Worm (Caenorhabditis elegans) whole organism, L4 larva: ENCODE measurements around the gene K09H11.9.

Experiments
- F10B5.3 ChIP-seq: sonication (generic microtip); optimal IDR thresholded peaks from 2 replicates; lab custom pipeline; 2016; ENCODE audit warnings: mild to moderate bottlenecking, missing genetic modification characterization, missing compliant biosample characterization
- F37D6.2 ChIP-seq: sonication (generic microtip); optimal IDR thresholded peaks from 2 replicates; lab custom pipeline; 2016; ENCODE audit warnings: mild to moderate bottlenecking, missing genetic modification characterization, missing compliant biosample characterization
- Y105C5A.15 ChIP-seq: fragments of 200-800 bp; sonication (Bioruptor generic); IDR thresholded peaks from 2 replicates; pipeline ENCODE4 v1.3.6; 2022; ENCODE audit warnings: missing genetic modification characterization, missing compliant biosample characterization
- Y48G9A.11 ChIP-seq: fragments of 200-800 bp; sonication (Bioruptor generic); IDR thresholded peaks from 2 replicates; pipeline ENCODE4 v1.3.6; 2022; ENCODE audit warnings: missing genetic modification reagents, missing genetic modification characterization, missing compliant biosample characterization
- Y5F2A.4 ChIP-seq: fragments of 200-800 bp; sonication (Bioruptor generic); optimal IDR thresholded peaks from 2 replicates; lab custom pipeline; 2018; ENCODE audit warnings: mild to moderate bottlenecking, missing genetic modification characterization, missing compliant biosample characterization
- ZK337.2 ChIP-seq: fragments of 200-800 bp; sonication (Bioruptor generic); IDR thresholded peaks from 2 replicates; pipeline ENCODE4 v1.3.6; 2022; ENCODE audit warnings: missing genetic modification reagents, missing genetic modification characterization, missing compliant biosample characterization
- aha-1 ChIP-seq: fragments of 150-350 bp; peaks from one replicate; lab custom pipeline; 2014; ENCODE audit warnings: missing biosample characterization, missing genetic modification characterization
- ama-1 ChIP-seq: fragments of 150-350 bp; optimal IDR thresholded peaks from 2 replicates; lab custom pipeline; 2014; ENCODE audit warnings: inconsistent platforms, mixed read lengths
- ceh-20 ChIP-seq: fragments of 200-800 bp; sonication (Bioruptor generic); IDR thresholded peaks from 2 replicates; pipeline ENCODE4 v1.3.6; 2022; ENCODE audit warnings: missing genetic modification reagents, missing genetic modification characterization, missing compliant biosample characterization
- daf-16 ChIP-seq, 3 experiments: sonication (generic microtip); optimal IDR thresholded peaks; 2 replicates each; lab custom pipeline; 2016 to 2017; ENCODE audit warnings: missing genetic modification characterization in 3 of 3, missing genetic modification reagents in 3 of 3, mild to moderate bottlenecking in 2 of 3, missing compliant biosample characterization in 2 of 3, missing biosample characterization in 1 of 3, moderate library complexity in 1 of 3
- daf-8 ChIP-seq: fragments of 200-800 bp; sonication (Bioruptor generic); IDR thresholded peaks from 2 replicates; pipeline ENCODE4 v1.3.6; 2022; ENCODE audit warnings: missing genetic modification characterization, missing compliant biosample characterization
- dmd-6 ChIP-seq: fragments of 200-800 bp; sonication (Bioruptor generic); IDR thresholded peaks from 2 replicates; pipeline ENCODE4 v1.3.6; 2022; ENCODE audit warnings: missing genetic modification reagents, missing genetic modification characterization, missing compliant biosample characterization
- dmd-9 ChIP-seq: fragments of 200-800 bp; sonication (Bioruptor generic); IDR thresholded peaks from 2 replicates; pipeline ENCODE4 v1.3.6; 2022; ENCODE audit warnings: missing genetic modification reagents, missing genetic modification characterization, missing compliant biosample characterization
- dpl-1 ChIP-seq: fragments of 150-350 bp; optimal IDR thresholded peaks from 2 replicates; lab custom pipeline; 2014; ENCODE audit warnings: missing biosample characterization, missing genetic modification reagents, missing genetic modification characterization
- egl-27 ChIP-seq: sonication (generic microtip); optimal IDR thresholded peaks from 3 replicates; lab custom pipeline; 2017; ENCODE audit warnings: missing biosample characterization, missing genetic modification reagents, missing genetic modification characterization
- fos-1 ChIP-seq: fragments of 150-350 bp; optimal IDR thresholded peaks from 2 replicates; lab custom pipeline; 2014; ENCODE audit warnings: missing biosample characterization, missing genetic modification characterization
- hlh-11 ChIP-seq: fragments of 200-800 bp; sonication (Bioruptor generic); optimal IDR thresholded peaks from 2 replicates; lab custom pipeline; 2018; ENCODE audit warnings: mild to moderate bottlenecking, missing genetic modification characterization, missing compliant biosample characterization
- hlh-30 ChIP-seq: sonication (generic microtip); optimal IDR thresholded peaks from 2 replicates; lab custom pipeline; 2017; ENCODE audit warnings: antibody characterized with exemption, mild to moderate bottlenecking, missing genetic modification characterization, missing compliant biosample characterization; ENCODE audit not compliant: insufficient read depth
- hmg-1.1 ChIP-seq: fragments of 200-800 bp; sonication (Bioruptor generic); IDR thresholded peaks from 2 replicates; pipeline ENCODE4 v1.3.6; 2022; ENCODE audit warnings: missing genetic modification reagents, missing genetic modification characterization, missing compliant biosample characterization
- madf-5 ChIP-seq, 2 experiments: fragments of 200-800 bp; sonication (Bioruptor generic); IDR thresholded peaks; 2 replicates each; pipeline ENCODE4 v1.3.6; 2022; ENCODE audit warnings: missing compliant biosample characterization in 2 of 2, missing genetic modification characterization in 2 of 2
- madf-9 ChIP-seq: fragments of 200-800 bp; sonication (Bioruptor generic); conservative IDR thresholded peaks from 2 replicates; pipeline ENCODE4 v1.3.6; 2022; ENCODE audit warnings: missing genetic modification reagents, missing genetic modification characterization, missing compliant biosample characterization
- mdl-1 ChIP-seq, 2 experiments: fragments of 150-350 bp in 1 of 2; sonication (generic microtip) in 1 of 2; optimal IDR thresholded peaks; 2 replicates each; lab custom pipeline; 2014 to 2017; ENCODE audit warnings: missing biosample characterization in 2 of 2, missing genetic modification characterization in 2 of 2
- mep-1 ChIP-seq: fragments of 150-350 bp; sonication (generic microtip); optimal IDR thresholded peaks from 3 replicates; lab custom pipeline; 2014; ENCODE audit warnings: missing biosample characterization, missing genetic modification characterization
- mxl-3 ChIP-seq: fragments of 200-800 bp; sonication (Bioruptor generic); optimal IDR thresholded peaks from 2 replicates; lab custom pipeline; 2018; ENCODE audit warnings: mild to moderate bottlenecking, missing genetic modification characterization, missing compliant biosample characterization
- nhr-25 ChIP-seq: sonication (generic microtip); optimal IDR thresholded peaks from 2 replicates; lab custom pipeline; 2017; ENCODE audit warnings: missing genetic modification characterization, mild to moderate bottlenecking, missing compliant biosample characterization, antibody characterized with exemption, moderate library complexity, borderline replicate concordance; ENCODE audit not compliant: insufficient read depth
- nhr-28 ChIP-seq: fragments of 150-350 bp; optimal IDR thresholded peaks from 2 replicates; lab custom pipeline; 2014; ENCODE audit warnings: missing biosample characterization, missing genetic modification characterization
- nhr-6 ChIP-seq: fragments of 150-350 bp; optimal IDR thresholded peaks from 2 replicates; lab custom pipeline; 2014; ENCODE audit warnings: missing biosample characterization, missing genetic modification characterization
- php-3 ChIP-seq: fragments of 200-800 bp; sonication (Bioruptor generic); IDR thresholded peaks from 2 replicates; pipeline ENCODE4 v1.3.6; 2022; ENCODE audit warnings: missing genetic modification reagents, missing genetic modification characterization, missing compliant biosample characterization
- pqm-1 ChIP-seq: sonication (generic microtip); optimal IDR thresholded peaks from 2 replicates; lab custom pipeline; 2017; ENCODE audit warnings: missing biosample characterization, missing genetic modification characterization
- rbr-2 ChIP-seq: sonication (generic microtip); optimal IDR thresholded peaks from 2 replicates; lab custom pipeline; 2016; ENCODE audit warnings: missing genotype, missing genetic modification characterization, missing compliant biosample characterization
- spr-1 ChIP-seq: sonication (generic microtip); optimal IDR thresholded peaks from 2 replicates; lab custom pipeline; 2016; ENCODE audit warnings: mild to moderate bottlenecking, missing genetic modification characterization, missing compliant biosample characterization
- spr-3 ChIP-seq: fragments of 200-800 bp; sonication (Bioruptor generic); optimal IDR thresholded peaks from 2 replicates; lab custom pipeline; 2018; ENCODE audit warnings: mild to moderate bottlenecking, missing genetic modification characterization, missing compliant biosample characterization
- tag-97 ChIP-seq: fragments of 200-800 bp; sonication (Bioruptor generic); IDR thresholded peaks from 2 replicates; pipeline ENCODE4 v1.3.6; 2022; ENCODE audit warnings: missing genetic modification characterization, missing compliant biosample characterization
- unc-39 ChIP-seq: sonication (generic microtip); optimal IDR thresholded peaks from 2 replicates; lab custom pipeline; 2017; ENCODE audit warnings: missing biosample characterization, missing genetic modification characterization
- vab-7 ChIP-seq: fragments of 200-800 bp; sonication (Bioruptor generic); IDR thresholded peaks from 2 replicates; pipeline ENCODE4 v1.3.6; 2022; ENCODE audit warnings: missing genetic modification reagents, missing genetic modification characterization, missing compliant biosample characterization
- zfp-3 ChIP-seq: fragments of 200-800 bp; sonication (Bioruptor generic); conservative IDR thresholded peaks from 2 replicates; pipeline ENCODE4 v1.3.6; 2022; ENCODE audit warnings: missing genetic modification reagents, missing genetic modification characterization, missing compliant biosample characterization

K09H11.9 gene

ce11 chrV:5701106-5701505 is 15.3 kb downstream of the K09H11.9 start:
- TF ChIP-seq php-3 (GFP tag; lab: Robert Waterston, UW) (no peak), hlh-11 (tag; lab: Kevin White, UChicago) (peak; percentile 68), nhr-25 (tag; lab: Kevin White, UChicago) (peak; percentile 38), fos-1 (tag; lab: Kevin White, UChicago) (no peak), spr-1 (tag; lab: Kevin White, UChicago) (no peak), aha-1 (tag; lab: Kevin White, UChicago) (peak; percentile 89), daf-8 (no peak), zfp-3 (GFP tag; lab: Robert Waterston, UW) (no peak), mxl-3 (GFP tag; lab: Kevin White, UChicago) (peak; percentile 39), ama-1 (peak; percentile 73), madf-5 (GFP tag; IDR thresholded peaks at IDR 0.05; lab: Robert Waterston, UW) (no peak), nhr-28 (tag; lab: Kevin White, UChicago) (peak; percentile 52)

ce11 chrV:5699835-5700441 is 16.5 kb downstream of the K09H11.9 start, which contains the start of gene clec-1:
TSS of gene clec-1 (plus strand) at chrV:5700154.
- TF ChIP-seq mdl-1 (tag; optimal IDR thresholded peaks at IDR 0.05; lab: Kevin White, UChicago) (peak in 1 of 2 experiments; percentile 22), hmg-1.1 (GFP tag; lab: Robert Waterston, UW) (no peak), rbr-2 (no peak), Y105C5A.15 (GFP tag; lab: Robert Waterston, UW) (no peak), nhr-28 (tag; lab: Kevin White, UChicago) (peak; percentile 23), spr-3 (no peak), dmd-6 (no peak), mxl-3 (GFP tag; lab: Kevin White, UChicago) (peak; percentile 34), F10B5.3 (tag; lab: Kevin White, UChicago) (no peak), egl-27 (tag; lab: Kevin White, UChicago) (no peak), ama-1 (peak; percentile 52), unc-39 (tag; lab: Kevin White, UChicago) (no peak), hlh-11 (tag; lab: Kevin White, UChicago) (peak; percentile 12)

- no peak for TF ChIP-seq dpl-1 (GFP tag; lab: Kevin White, UChicago)
- peak; percentile 18 for TF ChIP-seq hlh-11 (tag; lab: Kevin White, UChicago)
- no peak for TF ChIP-seq mxl-3 (GFP tag; lab: Kevin White, UChicago)
- no peak for TF ChIP-seq hlh-30 (tag; lab: Kevin White, UChicago)
- TF ChIP-seq Y48G9A.11 (GFP tag; lab: Robert Waterston, UW): no peak
- TF ChIP-seq aha-1 (tag; lab: Kevin White, UChicago): peak; percentile 69
- TF ChIP-seq dmd-6: 0 out of 2 replicates have a peak, but pooled peaks have one; percentile 23
- no peak for TF ChIP-seq Y5F2A.4
- TF ChIP-seq vab-7: no peak
- peak; percentile 60 for TF ChIP-seq nhr-28 (tag; lab: Kevin White, UChicago)
- TF ChIP-seq F37D6.2: no peak
- TF ChIP-seq mep-1 (tag; lab: Kevin White, UChicago): no peak
- no peak for TF ChIP-seq ZK337.2 (GFP tag; lab: Robert Waterston, UW)
- no peak for TF ChIP-seq tag-97 (GFP tag; lab: Robert Waterston, UW)
- no peak for TF ChIP-seq ceh-20 (GFP tag; lab: Robert Waterston, UW)
- no peak for TF ChIP-seq dmd-9 (GFP tag; lab: Robert Waterston, UW)
Measured at ce11 chrV:5697581-5697980, 18.8 kb downstream of the K09H11.9 start.

ce11 chrV:5696177-5696576 is 20.2 kb downstream of the K09H11.9 start:
- peak; percentile 3 for TF ChIP-seq nhr-6 (tag; lab: Kevin White, UChicago)
- TF ChIP-seq madf-9 (GFP tag; lab: Robert Waterston, UW): no peak
- peak; percentile 94 for TF ChIP-seq nhr-28 (tag; lab: Kevin White, UChicago)
- no peak for TF ChIP-seq daf-16 (GFP tag; optimal IDR thresholded peaks at IDR 0.05; lab: Kevin White, UChicago)
- peak; percentile 19 for TF ChIP-seq daf-16 (tag; optimal IDR thresholded peaks at IDR 0.05; lab: Kevin White, UChicago)
- TF ChIP-seq pqm-1: peak; percentile 65
- TF ChIP-seq, all 104 proteins: peak for 4
